Fruit fly (Drosophila melanogaster): ENCODE data around the gene Hasp.

The Hasp gene

DNA sequence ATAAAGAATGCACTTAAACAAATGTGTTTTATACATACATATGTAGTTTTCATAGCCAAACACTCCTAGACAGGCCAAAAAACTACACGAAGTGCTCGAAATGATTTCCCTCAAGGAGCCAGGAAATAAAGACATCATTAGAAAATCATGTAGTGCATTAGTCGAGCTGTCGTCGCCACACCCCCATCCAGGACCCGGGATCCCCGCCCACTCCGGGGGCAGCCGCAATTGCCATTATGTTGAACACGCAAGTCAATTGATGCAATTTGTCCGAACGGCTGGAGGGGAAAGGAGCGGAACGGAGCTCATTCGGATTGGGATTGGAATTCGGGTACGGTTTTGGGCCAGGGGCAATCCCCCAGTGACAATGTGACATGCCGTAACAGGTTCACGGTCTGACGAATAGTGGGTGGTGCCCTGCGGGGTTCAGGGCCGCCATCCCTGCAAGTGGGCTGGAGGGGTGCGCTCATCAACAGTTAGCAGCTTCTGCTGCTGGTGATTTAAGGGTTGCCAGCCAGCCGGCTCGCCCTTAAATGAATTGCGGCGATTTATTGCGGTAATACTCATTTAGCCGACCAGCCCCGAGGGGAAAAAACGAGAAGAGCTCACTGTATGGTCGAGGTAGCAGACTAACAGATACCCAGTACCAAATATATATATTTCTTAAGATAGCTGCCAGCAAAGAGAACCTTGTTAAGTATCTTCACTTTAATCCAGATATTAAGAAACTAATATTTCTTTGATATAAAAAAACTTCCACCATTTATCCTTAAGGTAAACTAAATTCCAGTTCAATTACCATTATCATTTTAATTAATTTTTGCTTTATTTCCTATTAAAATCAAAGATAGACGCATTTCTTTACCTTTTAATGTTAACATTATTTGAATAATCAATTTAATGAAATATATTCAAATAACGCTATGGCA lies 36.3 kb downstream of the Hasp start:
- TF ChIP-seq CG8478 (optimal IDR thresholded peaks at IDR 0.05) (no peak), CTCF (optimal IDR thresholded peaks at IDR 0.05) (no peak)

dm6 chr2L:19479249-19479984 lies 37.6 kb downstream of the Hasp start:
- TF ChIP-seq CG8478 (optimal IDR thresholded peaks at IDR 0.05), result no peak
- TF ChIP-seq CTCF (optimal IDR thresholded peaks at IDR 0.05), result no peak

DNA sequence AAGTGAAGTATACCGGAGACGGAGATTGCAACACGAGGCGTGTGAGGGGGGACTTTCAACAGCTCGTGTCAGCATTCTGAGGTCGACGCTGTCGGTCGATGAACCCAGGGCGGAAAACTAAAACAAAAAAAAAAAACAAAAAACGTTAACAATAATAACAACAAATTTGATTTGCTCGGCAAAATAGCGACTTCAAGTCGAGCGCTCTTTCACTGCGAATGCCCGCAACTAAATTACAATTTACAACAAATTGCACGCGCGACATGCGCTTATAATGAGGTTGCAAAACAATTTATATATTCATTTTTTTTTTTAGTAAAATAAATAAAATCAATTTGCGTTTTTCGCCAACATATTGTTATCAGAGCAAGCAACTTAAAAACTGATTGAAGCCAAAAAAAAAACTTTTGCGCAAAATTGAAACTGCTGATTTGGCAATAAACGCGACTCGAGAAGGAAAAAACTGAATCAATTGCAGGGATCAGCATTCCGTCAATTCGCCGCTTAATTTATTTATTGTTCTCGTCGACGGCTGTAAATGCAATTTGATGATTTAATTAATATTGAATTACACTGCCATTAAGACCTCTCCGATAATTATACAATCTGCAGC lies 43.5 kb downstream of the Hasp start:
- TF ChIP-seq CTCF (optimal IDR thresholded peaks at IDR 0.05) (no peak), CG8478 (optimal IDR thresholded peaks at IDR 0.05) (no peak)

DNA sequence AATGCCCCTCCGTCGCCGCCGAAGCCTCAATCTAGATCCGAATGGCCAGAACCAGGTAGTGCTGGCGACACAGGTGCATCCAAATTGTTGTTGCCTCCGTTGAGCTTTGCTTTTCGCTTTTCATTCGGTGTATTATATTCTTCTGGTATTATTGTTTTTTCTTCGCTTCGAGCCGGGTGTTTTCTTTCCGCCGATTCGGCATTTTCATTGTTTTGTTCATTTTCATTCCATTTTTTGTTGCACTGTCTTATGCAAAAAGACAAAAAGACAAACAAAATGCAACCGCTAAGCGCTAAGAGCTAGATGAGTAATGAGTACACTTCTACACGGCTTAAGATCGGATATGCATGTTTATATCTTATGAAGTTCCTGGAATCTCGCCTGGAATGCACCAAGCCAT lies 44.7 kb downstream of the Hasp start:
- TF ChIP-seq CG8478 (optimal IDR thresholded peaks at IDR 0.05) (no peak), CTCF (optimal IDR thresholded peaks at IDR 0.05) (no peak)

DNA sequence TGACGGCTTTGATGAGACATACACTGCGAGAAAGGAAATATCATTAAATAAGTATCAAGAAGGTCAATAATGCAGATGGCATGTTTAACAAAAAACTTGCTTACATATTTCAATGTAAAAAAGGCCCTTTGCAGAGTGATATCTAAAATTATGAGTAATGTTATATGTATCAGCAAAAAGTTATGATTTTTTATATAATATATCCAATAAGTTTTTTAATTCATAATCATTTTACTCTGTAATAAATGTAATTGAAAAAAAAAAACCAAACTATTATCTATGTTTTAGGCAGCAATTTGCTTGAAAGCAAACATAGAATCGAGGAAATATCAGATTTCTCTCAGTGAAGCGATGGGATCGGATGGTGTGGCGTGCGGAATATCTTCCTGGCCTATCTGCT lies 47.3 kb downstream of the Hasp start:
- TF ChIP-seq CG8478 (optimal IDR thresholded peaks at IDR 0.05) (no peak), CTCF (optimal IDR thresholded peaks at IDR 0.05) (no peak)

DNA sequence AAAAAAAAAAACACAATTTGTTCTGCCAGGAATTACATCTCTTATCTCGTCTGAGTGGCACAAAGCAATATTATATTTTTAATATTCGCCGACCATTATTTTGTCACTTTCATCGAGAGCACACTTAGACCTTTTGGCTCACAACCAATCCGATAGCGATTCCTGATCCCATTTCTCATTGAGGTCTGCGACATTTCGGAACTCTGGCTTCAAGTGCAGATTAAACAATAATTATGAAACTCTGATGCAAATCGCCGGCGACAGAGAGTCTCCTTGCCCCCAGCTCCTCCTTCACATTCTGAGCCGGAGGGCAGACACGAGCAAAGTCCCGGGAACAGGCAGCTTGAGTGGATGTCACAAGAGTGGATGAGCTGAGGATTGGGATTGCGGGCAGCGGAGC lies 47.9 kb downstream of the Hasp start:
- TF ChIP-seq CTCF (optimal IDR thresholded peaks at IDR 0.05), result no peak

DNA sequence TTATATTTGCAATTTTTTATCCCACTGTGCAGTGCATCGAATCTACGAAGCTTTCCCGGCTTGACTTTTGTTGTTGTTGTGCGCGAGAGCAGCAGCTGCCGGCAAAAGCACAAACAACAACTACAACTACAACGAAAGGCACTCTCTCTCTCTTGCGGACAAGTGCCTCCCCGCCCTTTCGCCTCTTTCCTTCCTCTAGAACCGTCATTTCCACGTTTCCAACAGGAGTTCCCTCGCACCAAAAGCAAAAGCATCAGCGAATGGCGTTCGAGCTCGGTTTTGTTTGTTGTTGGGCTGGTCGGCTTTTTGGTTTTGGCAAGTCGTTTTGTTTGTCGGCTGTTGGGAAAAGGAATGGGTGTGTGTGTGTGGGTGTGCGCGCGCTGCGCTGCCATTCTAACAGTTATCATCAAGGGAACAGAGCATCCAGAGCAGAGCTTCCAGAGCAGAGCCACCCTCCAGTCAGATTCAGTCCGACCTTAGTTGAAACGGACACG lies 53.1 kb downstream of the Hasp start, which contains the start of gene tj:
Gene tj, plus strand, starts transcription at position 444 of the 494 bp plus-strand sequence.
- TF ChIP-seq CG8478 (optimal IDR thresholded peaks at IDR 0.05) (no peak), CTCF (optimal IDR thresholded peaks at IDR 0.05) (no peak)

- TF ChIP-seq CG8478 (optimal IDR thresholded peaks at IDR 0.05), result no peak
- TF ChIP-seq CTCF (optimal IDR thresholded peaks at IDR 0.05), result no peak
Observed at dm6 chr2L:19463405-19463804, 53.6 kb downstream of the Hasp start.

DNA sequence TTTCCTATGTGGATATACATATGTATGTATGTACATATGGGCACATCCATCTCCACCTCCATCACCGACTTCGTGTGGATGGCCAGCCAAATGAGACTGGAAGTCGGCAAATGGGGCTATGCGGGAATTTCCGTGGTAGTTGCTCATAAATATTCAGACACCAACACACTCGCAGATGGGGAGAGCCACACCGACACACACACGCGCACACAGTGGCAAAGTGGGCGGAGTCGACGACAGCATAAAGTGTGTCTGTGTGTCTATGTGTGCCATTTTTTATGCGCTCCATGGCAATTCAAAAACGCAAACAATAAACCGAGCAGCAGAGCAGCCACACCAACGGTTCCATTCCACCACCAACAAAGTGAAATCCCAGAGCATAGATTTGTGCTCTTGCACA lies 54.1 kb downstream of the Hasp start:
- TF ChIP-seq CG8478 (optimal IDR thresholded peaks at IDR 0.05) (no peak), CTCF (optimal IDR thresholded peaks at IDR 0.05) (no peak)

DNA sequence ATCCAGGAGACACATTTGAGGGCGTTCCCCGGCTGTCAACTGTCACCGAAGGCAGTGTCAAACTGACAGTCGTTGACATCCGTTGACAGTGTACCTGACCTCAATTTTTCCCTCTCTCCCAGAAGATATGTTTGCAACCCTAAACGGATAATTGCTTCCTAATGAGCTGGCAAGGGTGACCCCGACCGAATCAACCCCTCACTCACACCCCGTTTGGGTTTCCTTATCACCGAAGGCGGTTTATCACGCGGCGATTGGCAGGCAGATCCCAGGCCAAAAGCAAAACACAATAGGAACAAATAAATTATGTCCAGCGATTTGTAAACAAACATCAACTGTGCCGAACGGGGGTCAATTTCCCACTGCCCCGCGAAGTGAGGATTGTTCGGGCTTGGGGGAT lies 57.6 kb downstream of the Hasp start:
- TF ChIP-seq CTCF (optimal IDR thresholded peaks at IDR 0.05), result no peak
- no peak for TF ChIP-seq CG8478 (optimal IDR thresholded peaks at IDR 0.05)

All from S2 (cell line).